Worm (Caenorhabditis elegans): Measurements from ENCODE around the gene Y53G8AM.4.

- no peak for TF ChIP-seq ama-1 (optimal IDR thresholded peaks at IDR 0.05)
- TF ChIP-seq pha-4 (tag; optimal IDR thresholded peaks at IDR 0.05) = no peak
- no peak for TF ChIP-seq tbx-2 (tag; optimal IDR thresholded peaks at IDR 0.05)
- TF ChIP-seq elt-2 (tag; optimal IDR thresholded peaks at IDR 0.05) = no peak
- TF ChIP-seq ttx-3 (tag; optimal IDR thresholded peaks at IDR 0.05) = no peak
Observed at ce11 chrIII:3232650-3233152, 22.8 kb downstream of the Y53G8AM.4 start, which contains the start of gene Y53G8AL.1.
